Fruit fly (Drosophila melanogaster) S2 (cell line): ENCODE results near the gene gwl.

Experiments used
- CG8478 ChIP-seq: fragments of >200 bp; optimal IDR thresholded peaks from 2 replicates; lab custom pipeline; 2018
- CTCF ChIP-seq, 2 experiments: fragments of >200 bp; optimal IDR thresholded peaks; 2 replicates each; lab custom pipeline; 2018

gwl gene

DNA sequence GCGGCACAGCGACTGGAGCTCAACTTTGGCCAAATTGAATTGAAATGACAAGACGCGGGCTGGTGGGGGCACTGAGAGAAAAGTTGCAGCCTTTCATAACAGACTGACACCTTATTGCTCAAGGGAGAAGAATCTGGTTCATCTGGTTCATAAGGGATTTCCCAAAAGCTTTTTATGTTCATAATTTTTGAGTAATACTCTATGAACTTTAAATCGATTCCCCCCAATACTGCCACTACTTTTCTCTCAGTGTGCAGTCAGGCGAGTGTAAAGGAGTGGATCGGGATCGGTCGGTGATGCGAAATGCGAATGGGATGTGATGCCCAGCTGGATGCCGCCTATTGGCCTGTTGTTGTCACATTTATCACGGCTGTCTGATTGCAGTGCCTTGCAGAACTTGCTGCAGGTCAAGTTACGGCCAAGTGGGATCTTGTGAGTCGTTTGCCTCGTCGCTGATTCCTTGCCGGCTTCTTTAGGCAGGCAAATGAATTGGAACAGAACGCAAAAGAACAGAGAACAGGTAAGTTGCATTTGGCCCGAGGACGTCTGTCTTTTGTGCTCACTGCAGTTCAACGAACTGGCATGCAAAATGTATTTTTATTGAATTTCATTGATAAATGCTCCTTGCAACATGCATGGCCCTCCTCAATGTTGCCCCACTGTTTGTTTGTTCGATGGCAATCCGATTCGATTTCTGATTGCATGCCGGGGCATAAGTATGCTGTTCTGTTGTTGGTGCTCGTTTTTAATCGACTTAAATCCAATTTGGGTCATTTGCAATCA is 42.4 kb downstream of the gwl start:
- no peak for TF ChIP-seq CG8478 (lab: Kevin White, UChicago)
- no peak for TF ChIP-seq CTCF (optimal IDR thresholded peaks at IDR 0.05; lab: Kevin White, UChicago)

DNA sequence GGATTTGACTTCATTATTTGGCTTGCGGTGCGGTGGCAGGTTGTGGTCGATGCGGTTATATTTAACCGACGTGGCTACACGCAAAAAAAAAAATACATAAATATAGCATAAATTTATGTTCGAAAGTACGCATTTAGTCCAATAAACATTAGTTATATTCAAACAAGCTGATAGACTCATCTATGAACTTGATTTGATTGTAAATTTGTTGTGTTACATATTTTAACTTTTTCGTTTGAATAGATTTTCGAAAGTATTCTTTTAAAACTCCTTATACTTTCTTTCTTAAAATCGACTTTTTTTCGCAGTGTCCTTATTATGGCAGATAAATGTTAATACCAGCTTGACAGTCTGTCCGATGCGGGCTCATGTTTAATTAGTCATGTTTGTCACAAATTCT is 44.4 kb downstream of the gwl start:
- TF ChIP-seq CTCF (optimal IDR thresholded peaks at IDR 0.05; lab: Kevin White, UChicago): no peak

DNA sequence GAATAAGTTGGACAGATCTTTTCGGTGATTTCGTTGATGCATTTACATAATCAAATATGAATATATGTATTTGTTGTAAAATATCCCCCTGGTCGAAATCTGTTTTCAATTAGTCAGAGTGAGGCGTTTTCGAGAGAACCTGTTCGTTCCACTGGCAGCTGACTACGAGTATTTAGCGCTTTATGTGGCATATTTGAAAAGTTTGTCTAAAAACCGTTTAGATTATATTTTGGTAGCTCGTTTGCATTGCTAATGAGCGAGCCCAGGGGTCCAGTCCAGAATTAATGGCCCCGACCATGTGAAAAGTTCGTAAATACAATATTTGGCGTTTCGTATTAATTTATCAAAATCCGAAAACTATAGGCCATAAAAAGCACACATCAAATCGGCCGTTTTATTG is 47.9 kb downstream of the gwl start:
- TF ChIP-seq CTCF (optimal IDR thresholded peaks at IDR 0.05; lab: Kevin White, UChicago): no peak
- no peak for TF ChIP-seq CG8478 (lab: Kevin White, UChicago)

DNA sequence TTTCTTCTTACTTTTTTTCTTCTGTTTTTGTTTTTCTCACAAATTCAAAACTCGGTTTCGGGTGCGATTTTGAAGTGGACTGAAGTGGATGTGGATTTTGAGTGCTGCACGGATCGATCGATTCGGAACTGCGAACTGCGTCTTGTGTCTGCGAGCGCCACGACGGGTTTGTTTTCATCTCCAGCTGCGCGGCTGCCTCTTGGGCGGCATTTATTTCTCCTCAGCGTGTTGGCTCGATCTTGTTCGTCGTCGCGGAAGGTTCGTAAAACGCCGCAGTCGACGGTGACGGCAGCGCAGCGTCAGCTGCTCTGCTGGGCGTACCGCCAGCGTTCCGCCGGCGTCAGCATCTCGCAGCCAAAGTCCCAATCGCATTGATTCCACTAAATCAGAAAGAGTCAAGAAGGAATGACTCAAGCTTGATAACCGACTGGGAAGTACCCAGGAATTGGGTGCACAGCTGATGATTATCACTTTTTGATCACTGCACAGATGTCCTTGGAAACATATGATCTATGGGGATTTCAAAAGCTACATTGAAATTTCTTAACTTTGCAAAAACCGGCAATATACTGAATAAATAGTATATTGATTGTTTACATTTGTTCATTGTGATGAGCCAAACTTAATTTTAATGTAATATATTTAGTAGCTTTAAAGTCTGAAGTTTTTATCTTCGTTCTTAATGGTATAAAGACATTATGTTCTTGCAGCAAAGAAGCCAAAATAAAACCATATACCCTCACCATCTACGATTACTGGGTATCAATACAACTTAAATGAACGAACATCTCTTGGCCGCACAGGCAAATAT is 49.0 kb downstream of the gwl start, which contains the start of gene CG7720:
CG7720 (minus strand) TSS at position 170 of the 811 bp plus-strand sequence.
- TF ChIP-seq CTCF (optimal IDR thresholded peaks at IDR 0.05; lab: Kevin White, UChicago): no peak
- TF ChIP-seq CG8478 (lab: Kevin White, UChicago): no peak

DNA sequence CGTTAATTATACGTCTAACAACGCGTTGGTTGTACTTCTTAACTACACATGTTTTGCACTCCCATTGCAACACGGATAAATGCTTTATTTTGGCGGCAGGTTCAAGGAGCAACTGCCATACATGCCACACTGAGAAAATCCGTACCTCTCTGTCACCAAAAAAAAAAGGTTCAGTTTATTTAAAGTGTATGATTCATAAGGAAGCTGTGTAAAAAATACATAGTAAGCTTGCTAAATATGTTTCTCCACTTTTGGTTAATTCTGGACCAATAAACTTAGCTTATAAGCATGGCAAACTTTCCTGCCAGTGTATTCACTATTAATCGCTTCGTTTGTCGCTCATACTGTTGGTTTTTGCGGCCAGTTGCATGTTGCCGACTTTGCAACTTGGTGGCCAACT is 50.1 kb downstream of the gwl start:
- TF ChIP-seq CTCF (optimal IDR thresholded peaks at IDR 0.05; lab: Kevin White, UChicago) (no peak), CG8478 (lab: Kevin White, UChicago) (no peak)

DNA sequence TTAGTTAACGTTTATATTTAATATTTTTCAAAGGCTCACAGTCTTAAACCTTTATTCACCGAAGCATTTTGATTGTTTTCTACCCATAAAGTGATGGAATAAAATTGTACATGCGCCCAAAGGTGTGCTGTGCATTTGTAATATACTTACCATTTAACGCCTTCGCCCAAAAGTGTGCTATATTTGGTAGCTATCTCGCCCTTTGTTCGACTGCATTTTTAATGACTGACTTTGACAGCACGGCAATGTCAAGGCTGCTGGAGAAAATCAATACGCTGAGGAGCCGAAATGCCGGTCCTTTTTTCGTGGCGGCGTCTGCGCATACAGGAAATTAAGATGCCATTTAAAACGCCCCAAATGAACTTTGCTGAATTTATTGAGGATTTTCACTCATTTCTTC is 52.6 kb downstream of the gwl start:
- TF ChIP-seq CTCF (optimal IDR thresholded peaks at IDR 0.05; lab: Kevin White, UChicago) (no peak), CG8478 (lab: Kevin White, UChicago) (no peak)
